Worm (Caenorhabditis elegans): ENCODE results near the gene lact-8.

DNA sequence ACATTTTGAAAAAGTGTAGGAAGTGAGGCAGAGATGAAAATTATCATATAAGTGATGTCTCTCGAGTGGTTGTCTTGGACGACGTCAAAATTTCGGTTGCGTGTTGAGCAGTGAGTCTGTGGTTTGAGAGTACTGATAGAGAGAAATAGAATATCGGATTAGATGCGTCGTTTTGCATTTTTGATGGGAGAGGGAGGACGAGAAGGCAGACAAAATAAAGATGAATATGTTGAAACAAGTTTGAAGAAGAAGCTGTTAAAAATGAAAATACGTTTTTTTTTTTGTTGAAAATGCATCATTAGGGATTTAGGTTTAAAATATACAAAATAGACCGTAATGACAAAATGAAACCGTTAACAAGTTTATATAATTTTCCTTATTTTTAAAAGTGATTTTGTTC is 30.3 kb downstream of the lact-8 start, which contains the start of gene T04C12.9:
- TF ChIP-seq nhr-237 (tag; optimal IDR thresholded peaks at IDR 0.05) (no peak), elt-3 (tag; optimal IDR thresholded peaks at IDR 0.05) (no peak), nhr-12 (tag; optimal IDR thresholded peaks at IDR 0.05) (no peak), lsy-2 (tag; optimal IDR thresholded peaks at IDR 0.05) (no peak)
